Worm (Caenorhabditis elegans) whole organism, young adult: ENCODE results near the gene cox-6B.

Experiments
- ceh-100 ChIP-seq: fragments of 200-800 bp; sonication (Bioruptor generic); IDR thresholded peaks from 2 replicates; pipeline ENCODE4 v1.3.6; 2022; ENCODE audit warnings: missing genetic modification reagents, missing genetic modification characterization, missing compliant biosample characterization
- dpl-1 ChIP-seq: fragments of 150-350 bp; optimal IDR thresholded peaks from 2 replicates; lab custom pipeline; 2014; ENCODE audit warnings: missing biosample characterization, missing genetic modification reagents, missing genetic modification characterization
- nfya-1 ChIP-seq: sonication (generic microtip); optimal IDR thresholded peaks from 2 replicates; lab custom pipeline; 2017; ENCODE audit warnings: antibody characterized with exemption, missing compliant biosample characterization, missing genetic modification characterization, borderline replicate concordance; ENCODE audit not compliant: insufficient read depth
- nfyb-1 ChIP-seq: fragments of 200-800 bp; sonication (Bioruptor generic); IDR thresholded peaks from 2 replicates; pipeline ENCODE4 v1.3.6; 2022; ENCODE audit warnings: missing genetic modification reagents, missing genetic modification characterization, missing compliant biosample characterization
- snpc-1.1 ChIP-seq: sonication (generic microtip); optimal IDR thresholded peaks from 2 replicates; lab custom pipeline; 2017; ENCODE audit warnings: missing genetic modification characterization, mild to moderate bottlenecking, missing compliant biosample characterization, antibody characterized with exemption, moderate library complexity, missing genotype, missing genetic modification reagents; ENCODE audit not compliant: insufficient read depth
- unc-62 ChIP-seq: fragments of 150-350 bp; optimal IDR thresholded peaks from 2 replicates; lab custom pipeline; 2014; ENCODE audit warnings: missing biosample characterization, missing genetic modification reagents, missing genetic modification characterization

DNA sequence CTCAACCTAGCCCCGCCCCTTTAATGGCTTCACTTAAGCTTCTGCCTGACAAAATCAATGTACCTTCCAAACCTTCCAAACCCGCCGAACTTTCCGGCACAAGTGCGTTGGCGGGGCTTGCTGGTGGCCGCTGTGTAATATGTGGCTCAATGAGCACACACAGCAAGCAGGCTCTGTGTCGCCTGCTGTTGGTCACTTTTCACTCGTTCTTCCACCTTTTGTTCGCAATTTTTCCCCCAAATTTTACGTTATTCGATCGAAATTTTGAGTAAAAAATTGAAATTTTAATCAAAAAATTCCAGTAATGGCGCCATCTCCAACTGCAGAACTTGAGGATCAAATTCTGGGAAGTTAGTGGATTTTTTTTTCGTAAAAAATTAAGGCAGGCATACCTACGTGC, 1.2 kb downstream of the cox-6B start, which contains the start of gene set-27:
- TF ChIP-seq ceh-100 = no peak
- TF ChIP-seq nfya-1 (tag; lab: Kevin White, UChicago) = no peak
- no peak for TF ChIP-seq unc-62
- TF ChIP-seq dpl-1 = no peak
- no peak for TF ChIP-seq nfyb-1 (GFP tag; lab: Robert Waterston, UW)
- no peak for TF ChIP-seq snpc-1.1 (tag; lab: Kevin White, UChicago)
